Fruit fly (Drosophila melanogaster): ENCODE data around the gene schlank.

schlank gene

dm6 chrX:6266092-6266491 is 936 bp downstream of the schlank start:
- TF ChIP-seq Sox15 (GFP tag; optimal IDR thresholded peaks at IDR 0.05) (no peak), svp (GFP tag) (no peak), CG10631 (GFP tag; optimal IDR thresholded peaks at IDR 0.05) (no peak), CG7368 (GFP tag; optimal IDR thresholded peaks at IDR 0.05) (no peak), CG32006 (GFP tag; optimal IDR thresholded peaks at IDR 0.05) (no peak), CG3919 (GFP tag; optimal IDR thresholded peaks at IDR 0.05) (no peak), CG8632 (GFP tag; optimal IDR thresholded peaks at IDR 0.05) (no peak), CG11294 (GFP tag; IDR thresholded peaks at IDR 0.05) (no peak), CG6808 (GFP tag; optimal IDR thresholded peaks at IDR 0.05) (no peak)

dm6 chrX:6265456-6265877 is 1.6 kb downstream of the schlank start:
- TF ChIP-seq svp (GFP tag), result peak; percentile 94
- TF ChIP-seq CG31627 (GFP tag; optimal IDR thresholded peaks at IDR 0.05), result peak; percentile 89
- TF ChIP-seq CG11294 (GFP tag; IDR thresholded peaks at IDR 0.05), result peak; percentile 90
- peak; percentile 97 for TF ChIP-seq Lpt (GFP tag; optimal IDR thresholded peaks at IDR 0.05)
- TF ChIP-seq Sox102F (GFP tag; optimal IDR thresholded peaks at IDR 0.05), result peak; percentile 91
- TF ChIP-seq topi (GFP tag; optimal IDR thresholded peaks at IDR 0.05), result peak; percentile 92
- peak; percentile 92 for TF ChIP-seq Sox14 (GFP tag; optimal IDR thresholded peaks at IDR 0.05)
- peak; percentile 91 for TF ChIP-seq Met (GFP tag; optimal IDR thresholded peaks at IDR 0.05)
- peak; percentile 64 for TF ChIP-seq Hr38 (GFP tag; optimal IDR thresholded peaks at IDR 0.05)
- peak; percentile 91 for TF ChIP-seq Hr39 (GFP tag; optimal IDR thresholded peaks at IDR 0.05)
- TF ChIP-seq CG34406 (GFP tag; optimal IDR thresholded peaks at IDR 0.05), result peak; percentile 93
- TF ChIP-seq Ets21C (GFP tag; optimal IDR thresholded peaks at IDR 0.05), result peak; percentile 84
- peak; percentile 95 for TF ChIP-seq OdsH (GFP tag; optimal IDR thresholded peaks at IDR 0.05)
- peak; percentile 93 for TF ChIP-seq esn (GFP tag; optimal IDR thresholded peaks at IDR 0.05)
- TF ChIP-seq CG8119 (GFP tag; IDR thresholded peaks at IDR 0.05), result peak; percentile 97
- TF ChIP-seq CG10669 (GFP tag; optimal IDR thresholded peaks at IDR 0.05), result peak; percentile 88
- TF ChIP-seq CG15336 (GFP tag; IDR thresholded peaks at IDR 0.05), result peak; percentile 96
- TF ChIP-seq CG8632 (GFP tag; optimal IDR thresholded peaks at IDR 0.05), result peak; percentile 94
- TF ChIP-seq Gug (GFP tag; IDR thresholded peaks at IDR 0.05), result peak; percentile 92
- TF ChIP-seq CG3919 (GFP tag; optimal IDR thresholded peaks at IDR 0.05), result peak; percentile 93
- TF ChIP-seq ss (GFP tag; optimal IDR thresholded peaks at IDR 0.05), result peak; percentile 64 to 78
- peak; percentile 97 for TF ChIP-seq dac (GFP tag; optimal IDR thresholded peaks at IDR 0.05)
- TF ChIP-seq CG16779 (tag; optimal IDR thresholded peaks at IDR 0.05), result peak; percentile 89
- peak; percentile 74 for TF ChIP-seq dsx (GFP tag; optimal IDR thresholded peaks at IDR 0.05; ENCODE audit: poor library complexity, severe bottlenecking)
- TF ChIP-seq salr (GFP tag; optimal IDR thresholded peaks at IDR 0.05), result peak; percentile 67 to 95
- TF ChIP-seq CG11902 (GFP tag; optimal IDR thresholded peaks at IDR 0.05), result peak; percentile 87
- TF ChIP-seq pdm3 (GFP tag; optimal IDR thresholded peaks at IDR 0.05), result peak; percentile 96
- TF ChIP-seq Smox (GFP tag; optimal IDR thresholded peaks at IDR 0.05), result peak; percentile 89
- TF ChIP-seq CG3032 (tag; optimal IDR thresholded peaks at IDR 0.05), result peak; percentile 80
- peak; percentile 73 for TF ChIP-seq CG9139 (GFP tag; optimal IDR thresholded peaks at IDR 0.05)
- peak; percentile 44 for TF ChIP-seq Blimp-1 (GFP tag; optimal IDR thresholded peaks at IDR 0.05)
- TF ChIP-seq spab (GFP tag; optimal IDR thresholded peaks at IDR 0.05), result peak; percentile 85
- TF ChIP-seq CG4318 (GFP tag; optimal IDR thresholded peaks at IDR 0.05), result peak; percentile 96
- peak; percentile 25 for TF ChIP-seq Eip93F (GFP tag; optimal IDR thresholded peaks at IDR 0.05)
- peak; percentile 93 for TF ChIP-seq CG8319 (GFP tag; optimal IDR thresholded peaks at IDR 0.05)
- peak; percentile 82 for TF ChIP-seq vri (GFP tag; optimal IDR thresholded peaks at IDR 0.05)
- TF ChIP-seq CG7368 (GFP tag; optimal IDR thresholded peaks at IDR 0.05), result peak; percentile 87
- TF ChIP-seq Eip78C (GFP tag), result peak; percentile 98
- TF ChIP-seq Ets96B (tag; optimal IDR thresholded peaks at IDR 0.05), result peak; percentile 78
- peak; percentile 93 for TF ChIP-seq eg (GFP tag; IDR thresholded peaks at IDR 0.05)
- TF ChIP-seq acj6 (GFP tag; optimal IDR thresholded peaks at IDR 0.05), result peak; percentile 90
- TF ChIP-seq fd85E (GFP tag; optimal IDR thresholded peaks at IDR 0.05), result peak; percentile 71
- TF ChIP-seq CG11762 (GFP tag; optimal IDR thresholded peaks at IDR 0.05; ENCODE audit: insufficient read depth), result peak; percentile 92
- TF ChIP-seq net (GFP tag; optimal IDR thresholded peaks at IDR 0.05), result peak; percentile 96
- TF ChIP-seq CG32006 (GFP tag; optimal IDR thresholded peaks at IDR 0.05), result peak; percentile 98
- peak; percentile 94 for TF ChIP-seq CG6276 (GFP tag; optimal IDR thresholded peaks at IDR 0.05)

All from whole organism, prepupa.